Fruit fly (Drosophila melanogaster) whole organism, embryonic: ENCODE measurements around the gene Rnb.

ENCODE experiments used
- Atf3 ChIP-seq: fragments of 200-800 bp; sonication (Bioruptor generic); optimal IDR thresholded peaks from 3 replicates; lab custom pipeline; 2016; ENCODE audit warnings: missing biosample characterization, missing genetic modification characterization
- Awh ChIP-seq: fragments of 200-800 bp; sonication (Bioruptor generic); IDR thresholded peaks from 2 replicates; pipeline ENCODE4, ENCODE4 v1.3.6; 2022; ENCODE audit warnings: missing biosample characterization, missing genetic modification characterization
- BtbVII ChIP-seq: fragments of 200-800 bp; sonication (Bioruptor generic); optimal IDR thresholded peaks from 3 replicates; lab custom pipeline; 2017; ENCODE audit warnings: missing biosample characterization, mild to moderate bottlenecking, missing genetic modification characterization
- Bteb2 ChIP-seq: fragments of 200-800 bp; sonication (Bioruptor generic); optimal IDR thresholded peaks from 2 replicates; lab custom pipeline; 2016; ENCODE audit warnings: missing biosample characterization, missing genetic modification characterization
- CG10147 ChIP-seq: fragments of 200-800 bp; sonication (Bioruptor generic); optimal IDR thresholded peaks from 2 replicates; lab custom pipeline; 2019; ENCODE audit warnings: missing biosample characterization, mild to moderate bottlenecking, missing genetic modification characterization, moderate library complexity
- CG10462 ChIP-seq: fragments of 200-800 bp; sonication (Bioruptor generic); optimal IDR thresholded peaks from 2 replicates; lab custom pipeline; 2016; ENCODE audit warnings: missing biosample characterization, missing genetic modification characterization
- CG12236 ChIP-seq: fragments of 200-800 bp; sonication (Bioruptor generic); optimal IDR thresholded peaks from 2 replicates; lab custom pipeline; 2016; ENCODE audit warnings: missing biosample characterization, missing genetic modification characterization
- CG14014 ChIP-seq: fragments of 200-800 bp; sonication (Bioruptor generic); IDR thresholded peaks from 2 replicates; pipeline ENCODE4 v1.3.6; 2022; ENCODE audit warnings: missing biosample characterization, missing genetic modification characterization
- CG14860 ChIP-seq: fragments of 200-800 bp; sonication (Bioruptor generic); IDR thresholded peaks from 3 replicates; pipeline ENCODE4 v1.3.6; 2022; ENCODE audit warnings: missing biosample characterization, missing genetic modification characterization; ENCODE audit not compliant: partially characterized antibody
- CG14965 ChIP-seq: fragments of 200-800 bp; sonication (Bioruptor generic); optimal IDR thresholded peaks from 2 replicates; lab custom pipeline; 2016; ENCODE audit warnings: missing biosample characterization, missing genetic modification characterization, borderline replicate concordance
- CG15073 ChIP-seq: fragments of 200-800 bp; sonication (Bioruptor generic); optimal IDR thresholded peaks from 2 replicates; lab custom pipeline; 2016; ENCODE audit warnings: missing biosample characterization, missing genetic modification characterization
- CG17802 ChIP-seq: fragments of 200-800 bp; sonication (Bioruptor generic); optimal IDR thresholded peaks from 2 replicates; lab custom pipeline; 2018; ENCODE audit warnings: missing biosample characterization, mild to moderate bottlenecking, missing genetic modification characterization, moderate library complexity
- CG1792 ChIP-seq: fragments of 200-800 bp; sonication (Bioruptor generic); optimal IDR thresholded peaks from 2 replicates; lab custom pipeline; 2016; ENCODE audit warnings: missing biosample characterization, missing genetic modification characterization
- CG18262 ChIP-seq: fragments of 200-800 bp; optimal IDR thresholded peaks from 3 replicates; lab custom pipeline; 2019; ENCODE audit warnings: missing biosample characterization, mild to moderate bottlenecking, missing genetic modification characterization, moderate library complexity
- CG18619 ChIP-seq: fragments of 200-800 bp; sonication (Bioruptor generic); optimal IDR thresholded peaks from 3 replicates; lab custom pipeline; 2017; ENCODE audit warnings: missing biosample characterization, mild to moderate bottlenecking, missing genetic modification characterization
- CG30431 ChIP-seq: fragments of 200-800 bp; sonication (Bioruptor generic); optimal IDR thresholded peaks from 2 replicates; lab custom pipeline; 2017; ENCODE audit warnings: missing biosample characterization, missing genetic modification characterization
- CG4328 ChIP-seq: fragments of 200-800 bp; sonication (Bioruptor generic); optimal IDR thresholded peaks from 3 replicates; lab custom pipeline; 2017; ENCODE audit warnings: missing biosample characterization, missing genetic modification reagents, missing genetic modification characterization
- CG7928 ChIP-seq: fragments of 200-800 bp; sonication (Bioruptor generic); optimal IDR thresholded peaks from 2 replicates; lab custom pipeline; 2017; ENCODE audit warnings: missing biosample characterization, mild to moderate bottlenecking, missing genetic modification characterization
- CG7987 ChIP-seq: fragments of 200-800 bp; sonication (Bioruptor generic); optimal IDR thresholded peaks from 2 replicates; lab custom pipeline; 2018; ENCODE audit warnings: missing biosample characterization, mild to moderate bottlenecking, missing genetic modification characterization, moderate library complexity
- CG8089 ChIP-seq: fragments of 200-800 bp; sonication (Bioruptor generic); optimal IDR thresholded peaks from 3 replicates; lab custom pipeline; 2016; ENCODE audit warnings: missing biosample characterization, missing genetic modification characterization
- CG8359 ChIP-seq: fragments of 200-800 bp; sonication (Bioruptor generic); optimal IDR thresholded peaks from 2 replicates; lab custom pipeline; 2017; ENCODE audit warnings: missing biosample characterization, mild to moderate bottlenecking, missing genetic modification characterization, borderline replicate concordance
- CG9215 ChIP-seq: fragments of 200-800 bp; sonication (Bioruptor generic); IDR thresholded peaks from 2 replicates; pipeline ENCODE4 v1.3.6; 2022; ENCODE audit warnings: missing biosample characterization, missing genetic modification characterization
- CG9876 ChIP-seq: fragments of 200-800 bp; sonication (Bioruptor generic); optimal IDR thresholded peaks from 2 replicates; lab custom pipeline; 2016; ENCODE audit warnings: missing biosample characterization, missing genetic modification characterization
- CTCF ChIP-seq: fragments of 200-800 bp; sonication (Bioruptor generic); optimal IDR thresholded peaks from 2 replicates; lab custom pipeline; 2017; ENCODE audit warnings: missing biosample characterization, mild to moderate bottlenecking, missing genetic modification characterization, moderate library complexity
- Fer2 ChIP-seq: fragments of 200-800 bp; sonication (Bioruptor generic); optimal IDR thresholded peaks from 2 replicates; lab custom pipeline; 2018; ENCODE audit warnings: missing biosample characterization, mild to moderate bottlenecking, missing genetic modification characterization, moderate library complexity
- NC2α ChIP-seq: fragments of 200-800 bp; sonication (Bioruptor generic); optimal IDR thresholded peaks from 2 replicates; lab custom pipeline; 2016; ENCODE audit warnings: missing biosample characterization, missing genetic modification characterization
- Nf-YB ChIP-seq: fragments of 200-800 bp; sonication (Bioruptor generic); optimal IDR thresholded peaks from 3 replicates; lab custom pipeline; 2019; ENCODE audit warnings: missing biosample characterization, mild to moderate bottlenecking, missing genetic modification characterization, moderate library complexity
- NfI ChIP-seq: fragments of 200-800 bp; sonication (Bioruptor generic); optimal IDR thresholded peaks from 3 replicates; lab custom pipeline; 2018; ENCODE audit warnings: missing biosample characterization, mild to moderate bottlenecking, missing genetic modification characterization, moderate library complexity
- Poxn ChIP-seq: fragments of 200-800 bp; sonication (Bioruptor generic); IDR thresholded peaks from 2 replicates; pipeline ENCODE4 v1.3.6; 2022; ENCODE audit warnings: missing biosample characterization, missing genetic modification characterization
- Ptx1 ChIP-seq: fragments of 200-800 bp; sonication (Bioruptor generic); IDR thresholded peaks from 2 replicates; pipeline ENCODE4 v1.3.6; 2022; ENCODE audit warnings: missing biosample characterization, missing genetic modification characterization
- Sin3A ChIP-seq: fragments of >200 bp; optimal IDR thresholded peaks from 2 replicates; lab custom pipeline; 2018
- Sox100B ChIP-seq: fragments of 200-800 bp; sonication (Bioruptor generic); optimal IDR thresholded peaks from 3 replicates; lab custom pipeline; 2018; ENCODE audit warnings: missing biosample characterization, mild to moderate bottlenecking, missing genetic modification characterization
- Tbp ChIP-seq: fragments of >200 bp; optimal IDR thresholded peaks from 2 replicates; lab custom pipeline; 2018; ENCODE audit warnings: missing biosample characterization, missing genetic modification characterization
- Xbp1 ChIP-seq: fragments of 200-800 bp; sonication (Bioruptor generic); optimal IDR thresholded peaks from 3 replicates; lab custom pipeline; 2016; ENCODE audit warnings: missing biosample characterization, mild to moderate bottlenecking, missing genetic modification characterization
- Xrp1 ChIP-seq: fragments of 200-800 bp; sonication (Bioruptor generic); IDR thresholded peaks from 2 replicates; pipeline ENCODE4 v1.3.6; 2022; ENCODE audit warnings: missing biosample characterization, missing genetic modification characterization
- ash1 ChIP-seq: fragments of 200-800 bp; sonication (Bioruptor generic); optimal IDR thresholded peaks from 2 replicates; lab custom pipeline; 2018; ENCODE audit warnings: missing biosample characterization, mild to moderate bottlenecking, missing genetic modification characterization
- cas ChIP-seq: fragments of 200-800 bp; sonication (Bioruptor generic); IDR thresholded peaks from 2 replicates; pipeline ENCODE4 v1.3.6; 2022; ENCODE audit warnings: missing biosample characterization, missing genetic modification characterization
- exex ChIP-seq: fragments of 200-800 bp; sonication (Bioruptor generic); optimal IDR thresholded peaks from 4 replicates; lab custom pipeline; 2018; ENCODE audit warnings: missing biosample characterization, mild to moderate bottlenecking, missing genetic modification characterization, moderate library complexity
- hbn ChIP-seq: fragments of 200-800 bp; sonication (Bioruptor generic); IDR thresholded peaks from 2 replicates; pipeline ENCODE4 v1.3.6; 2022; ENCODE audit warnings: missing biosample characterization, missing genetic modification characterization; ENCODE audit not compliant: partially characterized antibody
- hkb ChIP-seq, 2 experiments: fragments of 200-800 bp in 1 of 2; fragments of >200 bp in 1 of 2; sonication (Bioruptor generic) in 1 of 2; IDR thresholded peaks in 1 of 2; optimal IDR thresholded peaks in 1 of 2; 2 replicates each; pipeline versions ENCODE4 v1.3.6 to Lab custom; 2017 to 2022; ENCODE audit warnings: missing biosample characterization in 1 of 2, missing genetic modification characterization in 1 of 2
- jigr1 ChIP-seq: fragments of 200-800 bp; sonication (Bioruptor generic); IDR thresholded peaks from 3 replicates; pipeline ENCODE4 v1.3.6; 2022; ENCODE audit warnings: missing biosample characterization, missing genetic modification characterization
- kah ChIP-seq: fragments of 200-800 bp; sonication (Bioruptor generic); optimal IDR thresholded peaks from 2 replicates; lab custom pipeline; 2018; ENCODE audit warnings: missing biosample characterization, mild to moderate bottlenecking, missing genetic modification characterization
- mirr ChIP-seq: fragments of 200-800 bp; sonication (Bioruptor generic); optimal IDR thresholded peaks from 3 replicates; lab custom pipeline; 2018; ENCODE audit warnings: missing biosample characterization, mild to moderate bottlenecking, missing genetic modification characterization
- nau ChIP-seq: fragments of 200-800 bp; sonication (Bioruptor generic); optimal IDR thresholded peaks from 3 replicates; lab custom pipeline; 2017; ENCODE audit warnings: missing biosample characterization, mild to moderate bottlenecking, missing genetic modification characterization, missing genetic modification reagents
- nmo ChIP-seq: fragments of 200-800 bp; sonication (Bioruptor generic); optimal IDR thresholded peaks from 2 replicates; lab custom pipeline; 2018; ENCODE audit warnings: missing biosample characterization, mild to moderate bottlenecking, missing genetic modification characterization, moderate library complexity
- sna ChIP-seq: fragments of 200-800 bp; sonication (Bioruptor generic); IDR thresholded peaks from 2 replicates; pipeline ENCODE4 v1.3.6; 2022; ENCODE audit warnings: missing biosample characterization, missing genetic modification characterization; ENCODE audit not compliant: partially characterized antibody
- sr ChIP-seq: fragments of 200-800 bp; sonication (Bioruptor generic); IDR thresholded peaks from 3 replicates; pipeline ENCODE4 v1.3.6; 2022; ENCODE audit warnings: missing biosample characterization, missing genetic modification characterization
- tgo ChIP-seq: fragments of 200-800 bp; sonication (Bioruptor generic); IDR thresholded peaks from 3 replicates; pipeline ENCODE4 v1.3.6; 2022; ENCODE audit warnings: missing biosample characterization, missing genetic modification characterization
- trem ChIP-seq: fragments of 200-800 bp; optimal IDR thresholded peaks from 3 replicates; lab custom pipeline; 2019; ENCODE audit warnings: missing biosample characterization, mild to moderate bottlenecking, missing genetic modification characterization, moderate library complexity
- unc-4 ChIP-seq: fragments of 200-800 bp; sonication (Bioruptor generic); IDR thresholded peaks from 2 replicates; pipeline ENCODE4 v1.3.6; 2022; ENCODE audit warnings: missing biosample characterization, missing genetic modification characterization; ENCODE audit not compliant: partially characterized antibody
- zfh2 ChIP-seq: fragments of 200-800 bp; sonication (Bioruptor generic); optimal IDR thresholded peaks from 2 replicates; lab custom pipeline; 2016; ENCODE audit warnings: missing biosample characterization, missing genetic modification characterization

Gene Rnb

DNA sequence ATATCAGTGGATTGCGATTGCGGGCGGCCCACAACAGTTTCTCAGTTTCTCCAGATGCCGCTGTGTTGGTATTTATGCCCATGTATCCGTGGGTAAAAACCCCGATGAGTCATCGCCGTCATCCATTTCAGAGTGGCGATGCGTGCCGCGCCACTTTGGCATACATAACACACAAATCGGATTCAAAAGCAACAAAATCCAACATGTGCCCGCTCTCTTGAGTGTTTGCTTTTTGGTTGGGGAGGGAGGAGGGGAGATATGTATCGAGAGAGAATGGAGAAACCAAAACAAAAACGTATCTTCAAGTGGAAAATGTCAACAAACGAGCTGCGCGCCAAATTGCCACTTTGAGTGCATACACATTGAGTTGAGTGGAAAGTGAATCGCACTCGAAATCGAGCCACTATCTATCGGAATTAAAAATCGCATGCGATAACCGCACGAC lies 27.5 kb downstream of the Rnb start (continued):
- TF ChIP-seq CG30431 (no peak), kah (GFP tag; lab: Kevin White, UChicago) (peak; percentile 89), tgo (GFP tag; lab: Robert Waterston, UW) (no peak; the same call in 2 of the 3 replicates), Tbp (GFP tag; lab: Kevin White, UChicago) (no peak), Poxn (GFP tag; lab: Robert Waterston, UW) (no peak), CG8089 (GFP tag; lab: Kevin White, UChicago) (no peak), CG18619 (GFP tag; lab: Kevin White, UChicago) (no peak), sna (GFP tag; lab: Robert Waterston, UW) (peak; percentile 69; the same call in 1 of the 2 replicates), zfh2 (GFP tag; lab: Kevin White, UChicago) (no peak), CG10462 (no peak), Nf-YB (GFP tag; lab: Kevin White, UChicago) (no peak), CG9876 (GFP tag; lab: Kevin White, UChicago) (no peak), CG14860 (GFP tag; lab: Robert Waterston, UW) (no peak), CG7987 (GFP tag; lab: Kevin White, UChicago) (no peak), Sin3A (lab: Kevin White, UChicago) (no peak), CG14014 (GFP tag; lab: Robert Waterston, UW) (no peak; the same call in 1 of the 2 replicates), sr (GFP tag; lab: Robert Waterston, UW) (no peak), CG18262 (tag; lab: Kevin White, UChicago) (no peak), cas (no peak), CG12236 (GFP tag; lab: Kevin White, UChicago) (no peak), unc-4 (GFP tag; lab: Robert Waterston, UW) (peak; percentile 30; the same call in 1 of the 2 replicates), Xbp1 (GFP tag; lab: Kevin White, UChicago) (no peak), CG1792 (GFP tag; lab: Kevin White, UChicago) (no peak), nmo (no peak), CG4328 (no peak), NC2α (no peak), Sox100B (GFP tag; lab: Kevin White, UChicago) (no peak), CG17802 (tag; lab: Kevin White, UChicago) (no peak), CG10147 (GFP tag; lab: Kevin White, UChicago) (no peak), Bteb2 (GFP tag; lab: Kevin White, UChicago) (no peak), Ptx1 (GFP tag; lab: Robert Waterston, UW) (no peak), trem (tag; lab: Kevin White, UChicago) (no peak), CG9215 (GFP tag; lab: Robert Waterston, UW) (no peak), CG7928 (GFP tag; lab: Kevin White, UChicago) (no peak), Xrp1 (GFP tag; lab: Robert Waterston, UW) (no peak), Atf3 (GFP tag; lab: Kevin White, UChicago) (peak; percentile 11), ash1 (no peak), Fer2 (tag; lab: Kevin White, UChicago) (no peak), hkb (optimal IDR thresholded peaks at IDR 0.05; lab: Kevin White, UChicago) (no peak), hkb (GFP tag; IDR thresholded peaks at IDR 0.05; lab: Robert Waterston, UW) (0 out of 2 replicates have a peak, but pooled peaks have one; percentile 18), CG8359 (no peak), CTCF (GFP tag; lab: Kevin White, UChicago) (no peak), mirr (GFP tag; lab: Kevin White, UChicago) (peak; percentile 30), NfI (GFP tag; lab: Kevin White, UChicago) (no peak), CG15073 (no peak), hbn (GFP tag; lab: Robert Waterston, UW) (peak; percentile 42; the same call in 1 of the 2 replicates), exex (tag; lab: Kevin White, UChicago) (no peak), nau (no peak), jigr1 (GFP tag; lab: Robert Waterston, UW) (no peak), Awh (GFP tag; lab: Robert Waterston, UW) (no peak), CG14965 (GFP tag; lab: Kevin White, UChicago) (no peak), BtbVII (GFP tag; lab: Kevin White, UChicago) (peak; percentile 6)
